Worm (Caenorhabditis elegans): ENCODE measurements around the gene glb-4.

DNA sequence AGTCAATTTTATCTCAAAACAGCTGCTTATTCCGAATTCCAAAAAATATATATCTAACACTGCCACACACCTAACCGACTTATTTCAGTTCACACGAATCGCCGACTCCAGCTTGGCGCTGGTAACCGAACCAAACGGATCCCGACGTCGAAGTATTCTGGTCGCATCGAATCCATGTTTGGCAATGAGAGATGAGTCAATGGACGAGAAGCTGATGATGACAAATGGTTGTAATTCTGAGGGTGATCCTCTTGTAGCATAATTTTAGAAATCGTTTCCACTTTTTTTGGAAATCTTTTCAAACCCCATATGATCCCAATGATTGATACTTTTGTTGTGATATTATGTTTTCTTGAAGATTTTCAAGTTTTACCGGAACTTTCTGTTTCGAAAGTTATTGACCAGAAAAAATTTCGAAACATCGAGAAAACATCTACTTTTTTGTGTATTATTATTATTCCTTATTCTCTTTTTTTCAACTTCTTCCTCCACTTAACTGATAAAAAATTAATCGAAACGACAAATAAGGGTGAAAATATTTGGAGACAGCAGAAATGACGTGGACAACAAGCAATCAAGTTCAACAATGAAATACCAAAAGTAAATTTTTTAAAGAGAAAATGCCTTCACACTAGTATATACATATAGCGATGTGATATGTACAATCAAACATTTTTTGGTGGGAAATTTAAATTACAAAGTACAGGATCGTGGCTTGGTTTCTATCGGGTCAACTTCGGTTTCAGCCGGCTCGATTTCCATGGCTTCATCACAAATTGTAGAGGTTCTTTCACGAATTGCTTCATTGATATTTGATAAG lies 39.1 kb upstream of the glb-4 start:
- TF ChIP-seq mab-5 (tag; optimal IDR thresholded peaks at IDR 0.05) (no peak), nhr-11 (tag; optimal IDR thresholded peaks at IDR 0.05) (no peak), egl-27 (tag; optimal IDR thresholded peaks at IDR 0.05) (no peak), mdl-1 (tag; optimal IDR thresholded peaks at IDR 0.05) (no peak), snpc-4 (tag; optimal IDR thresholded peaks at IDR 0.05) (no peak), R02D3.7 (tag; optimal IDR thresholded peaks at IDR 0.05) (no peak), dmd-4 (tag; optimal IDR thresholded peaks at IDR 0.05) (no peak), alr-1 (tag; optimal IDR thresholded peaks at IDR 0.05) (no peak), F13H6.1 (tag; optimal IDR thresholded peaks at IDR 0.05) (no peak), nhr-237 (tag; optimal IDR thresholded peaks at IDR 0.05) (no peak), unc-62 (GFP tag; optimal IDR thresholded peaks at IDR 0.05) (no peak)

All from whole organism, L2 larva.